Worm (Caenorhabditis elegans) whole organism, L3 larva: Measurements from ENCODE around the gene ver-4.
A peak's percentile ranks its signal among the peaks of the same experiment; 100 is the strongest.

ENCODE experiments used
- ZK546.5 ChIP-seq: sonication (generic microtip); optimal IDR thresholded peaks from 2 replicates; lab custom pipeline; 2017; ENCODE audit warnings: missing biosample characterization, missing genetic modification characterization
- aly-2 ChIP-seq: fragments of 150-350 bp; optimal IDR thresholded peaks from 2 replicates; lab custom pipeline; 2014; ENCODE audit warnings: missing biosample characterization, missing genetic modification characterization
- ama-1 ChIP-seq: fragments of 150-350 bp; optimal IDR thresholded peaks from 2 replicates; lab custom pipeline; 2018
- ceh-16 ChIP-seq: sonication (generic microtip); optimal IDR thresholded peaks from 2 replicates; lab custom pipeline; 2017; ENCODE audit warnings: missing biosample characterization, missing genetic modification characterization
- ceh-28 ChIP-seq: fragments of 150-350 bp; optimal IDR thresholded peaks from 2 replicates; lab custom pipeline; 2014; ENCODE audit warnings: missing biosample characterization, missing genetic modification reagents, missing genetic modification characterization
- ceh-82 ChIP-seq: fragments of 150-350 bp; optimal IDR thresholded peaks from 2 replicates; lab custom pipeline; 2014; ENCODE audit warnings: missing biosample characterization, missing genetic modification characterization
- ceh-9 ChIP-seq: sonication (generic microtip); optimal IDR thresholded peaks from 2 replicates; lab custom pipeline; 2018; ENCODE audit warnings: missing biosample characterization, missing genetic modification characterization
- daf-12 ChIP-seq: fragments of 150-350 bp; optimal IDR thresholded peaks from 2 replicates; lab custom pipeline; 2014; ENCODE audit warnings: missing biosample characterization, missing genetic modification reagents, missing genetic modification characterization
- elt-2 ChIP-seq: sonication (generic microtip); optimal IDR thresholded peaks from 2 replicates; lab custom pipeline; 2016; ENCODE audit warnings: missing genetic modification reagents, mild to moderate bottlenecking, missing genetic modification characterization, missing compliant biosample characterization
- elt-3 ChIP-seq, 3 experiments: fragments of 150-350 bp in 1 of 3; sonication (generic microtip) in 2 of 3; optimal IDR thresholded peaks; 2 replicates in 2 of 3; 4 replicates in 1 of 3; lab custom pipeline; 2014 to 2017; ENCODE audit warnings: missing biosample characterization in 3 of 3, missing genetic modification characterization in 3 of 3
- eor-1 ChIP-seq, 2 experiments: fragments of 150-350 bp; optimal IDR thresholded peaks; 2 replicates each; lab custom pipeline; 2014 to 2018; ENCODE audit warnings: missing biosample characterization in 2 of 2, missing genetic modification characterization in 2 of 2
- fkh-2 ChIP-seq: fragments of 150-350 bp; optimal IDR thresholded peaks from 2 replicates; lab custom pipeline; 2014; ENCODE audit warnings: missing biosample characterization, missing genetic modification reagents, missing genetic modification characterization
- fos-1 ChIP-seq: fragments of 150-350 bp; optimal IDR thresholded peaks from 2 replicates; lab custom pipeline; 2014; ENCODE audit warnings: missing biosample characterization, missing genetic modification characterization
- hmg-11 ChIP-seq: sonication (generic microtip); optimal IDR thresholded peaks from 2 replicates; lab custom pipeline; 2016; ENCODE audit warnings: missing genetic modification characterization, missing compliant biosample characterization
- jun-1 ChIP-seq: fragments of 150-350 bp; optimal IDR thresholded peaks from 2 replicates; lab custom pipeline; 2014; ENCODE audit warnings: missing biosample characterization, missing genetic modification reagents, missing genetic modification characterization
- lin-39 ChIP-seq: fragments of 150-350 bp; optimal IDR thresholded peaks from 2 replicates; lab custom pipeline; 2018; ENCODE audit warnings: missing biosample characterization, missing genetic modification reagents, missing genetic modification characterization
- lsy-12 ChIP-seq: sonication (generic microtip); optimal IDR thresholded peaks from 2 replicates; lab custom pipeline; 2016; ENCODE audit warnings: mild to moderate bottlenecking, missing genetic modification characterization, missing compliant biosample characterization
- nhr-11 ChIP-seq: fragments of 150-350 bp; optimal IDR thresholded peaks from 2 replicates; lab custom pipeline; 2014; ENCODE audit warnings: missing biosample characterization, missing genetic modification characterization
- nhr-12 ChIP-seq: fragments of 150-350 bp; optimal IDR thresholded peaks from 2 replicates; lab custom pipeline; 2014; ENCODE audit warnings: missing biosample characterization, missing genetic modification characterization
- nhr-23 ChIP-seq: fragments of 150-350 bp; optimal IDR thresholded peaks from 2 replicates; lab custom pipeline; 2014; ENCODE audit warnings: missing biosample characterization, missing genetic modification reagents, missing genetic modification characterization
- nhr-237 ChIP-seq: fragments of 150-350 bp; optimal IDR thresholded peaks from 2 replicates; lab custom pipeline; 2014; ENCODE audit warnings: missing biosample characterization, missing genetic modification characterization
- nhr-25 ChIP-seq: sonication (generic microtip); optimal IDR thresholded peaks from 2 replicates; lab custom pipeline; 2017; ENCODE audit warnings: missing biosample characterization, missing genetic modification characterization
- nhr-28 ChIP-seq: fragments of 150-350 bp; optimal IDR thresholded peaks from 2 replicates; lab custom pipeline; 2014; ENCODE audit warnings: missing biosample characterization, missing genetic modification characterization
- nhr-43 ChIP-seq: sonication (generic microtip); optimal IDR thresholded peaks from 2 replicates; lab custom pipeline; 2016; ENCODE audit warnings: mild to moderate bottlenecking, missing genetic modification characterization, missing compliant biosample characterization; ENCODE audit not compliant: poor library complexity, severe bottlenecking
- nhr-76 ChIP-seq: fragments of 150-350 bp; sonication (generic microtip); optimal IDR thresholded peaks from 5 replicates; lab custom pipeline; 2014; ENCODE audit warnings: missing biosample characterization, missing genetic modification characterization
- pha-4 ChIP-seq: fragments of 150-350 bp; optimal IDR thresholded peaks from 2 replicates; lab custom pipeline; 2014; ENCODE audit warnings: missing biosample characterization, missing genetic modification reagents, missing genetic modification characterization
- pqm-1 ChIP-seq: fragments of 150-350 bp; optimal IDR thresholded peaks from 2 replicates; lab custom pipeline; 2017; ENCODE audit warnings: missing biosample characterization, missing genetic modification characterization, inconsistent platforms
- sea-2 ChIP-seq: fragments of 150-350 bp; sonication (generic microtip); optimal IDR thresholded peaks from 4 replicates; lab custom pipeline; 2014; ENCODE audit warnings: missing biosample characterization, missing genetic modification reagents, missing genetic modification characterization
- skn-1 ChIP-seq: fragments of 150-350 bp; optimal IDR thresholded peaks from 2 replicates; lab custom pipeline; 2014; ENCODE audit warnings: missing biosample characterization, missing genetic modification characterization
- snpc-4 ChIP-seq: fragments of 150-350 bp; optimal IDR thresholded peaks from 2 replicates; lab custom pipeline; 2014; ENCODE audit warnings: missing biosample characterization, missing genetic modification characterization
- tbx-2 ChIP-seq: sonication (generic microtip); optimal IDR thresholded peaks from 2 replicates; lab custom pipeline; 2016; ENCODE audit warnings: mild to moderate bottlenecking, missing genetic modification characterization, missing compliant biosample characterization
- unc-39 ChIP-seq: sonication (generic microtip); optimal IDR thresholded peaks from 4 replicates; lab custom pipeline; 2017; ENCODE audit warnings: missing biosample characterization, missing genetic modification characterization
- ztf-11 ChIP-seq: fragments of 150-350 bp; optimal IDR thresholded peaks from 2 replicates; lab custom pipeline; 2014; ENCODE audit warnings: missing biosample characterization, missing genetic modification characterization
- ztf-4 ChIP-seq: fragments of 150-350 bp; optimal IDR thresholded peaks from 2 replicates; lab custom pipeline; 2014; ENCODE audit warnings: missing biosample characterization, missing genetic modification characterization

ver-4 gene

DNA sequence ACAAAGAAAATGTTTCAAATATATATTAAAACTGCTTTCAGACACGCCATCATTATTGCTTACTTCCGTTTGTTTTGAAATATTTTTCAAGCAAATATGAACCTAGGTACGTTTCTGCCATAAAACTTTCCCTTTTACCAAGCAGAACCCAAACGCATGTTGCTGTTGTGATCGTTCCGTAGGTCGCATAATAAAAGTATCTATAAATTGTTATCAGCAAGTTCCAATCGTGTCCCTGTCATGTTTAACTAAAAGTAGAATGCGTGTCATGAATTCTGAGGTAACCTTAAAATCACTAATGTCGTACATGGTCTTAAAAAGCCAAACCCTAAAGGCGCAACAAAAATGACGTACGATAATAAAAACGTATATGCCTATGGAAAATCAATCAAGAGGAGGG, 30.2 kb upstream of the ver-4 start:
- TF ChIP-seq ceh-28 (no peak), elt-2 (peak; percentile 63), ztf-4 (tag; lab: Kevin White, UChicago) (no peak), pqm-1 (tag; lab: Kevin White, UChicago) (peak; percentile 19)

DNA sequence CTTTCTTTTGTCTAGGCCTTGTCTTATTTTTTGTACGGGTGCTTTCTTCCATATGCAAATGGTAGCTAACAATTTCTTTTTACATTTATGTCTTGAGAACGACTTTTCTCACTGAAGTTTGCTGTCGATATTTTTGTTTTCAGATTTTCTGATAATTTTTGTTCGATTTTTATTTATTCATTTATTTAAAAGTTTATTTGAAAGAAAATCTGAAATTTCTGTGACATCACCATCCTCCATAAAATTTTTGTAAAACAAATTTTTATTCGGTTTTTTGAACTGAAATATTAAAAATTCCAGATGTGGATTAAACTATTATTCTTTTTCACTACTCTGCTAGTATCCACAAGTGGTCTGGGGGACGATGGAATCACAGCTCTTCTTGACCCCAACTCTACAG, 28.3 kb upstream of the ver-4 start, which contains the start of gene pbo-4:
Gene pbo-4, plus strand, starts transcription at position 301 of the 400 bp plus-strand sequence.
- TF ChIP-seq ceh-9 (tag; lab: Kevin White, UChicago) = no peak

DNA sequence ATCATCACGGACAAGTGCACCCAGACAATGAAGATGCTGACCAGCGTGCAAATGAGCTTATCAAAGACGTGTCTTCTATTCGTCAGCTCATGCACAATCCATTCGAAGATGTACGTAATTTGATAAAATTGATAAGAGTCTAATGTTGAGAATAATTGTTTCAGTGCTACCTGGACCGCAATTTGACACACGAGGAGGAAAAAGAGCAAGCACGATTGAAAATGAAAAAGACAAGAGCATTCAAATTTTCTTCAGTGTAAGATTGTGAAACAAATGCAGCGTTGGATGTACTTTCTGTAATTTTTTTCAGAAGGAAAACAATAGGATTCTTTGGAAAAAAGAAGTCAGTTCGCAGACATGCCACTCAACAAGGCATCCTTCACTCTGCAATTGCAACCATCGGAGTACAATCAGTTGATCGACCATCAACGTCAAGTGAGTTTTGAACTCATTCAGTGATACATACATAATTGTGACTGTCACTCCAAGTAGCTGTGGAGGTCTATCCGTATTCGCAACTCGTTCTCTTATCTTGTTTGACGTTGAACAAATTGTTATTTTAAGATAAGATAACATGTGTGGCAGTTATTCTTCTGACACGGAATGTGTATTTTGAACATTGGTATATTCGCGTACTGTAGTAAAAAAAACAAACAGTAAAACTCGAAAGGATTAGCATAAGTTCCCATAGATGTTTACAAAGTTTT, 25.0 kb upstream of the ver-4 start:
- TF ChIP-seq unc-39 (tag; lab: Kevin White, UChicago) = no peak
- TF ChIP-seq elt-2 = peak; percentile 45
- TF ChIP-seq skn-1 (tag; lab: Kevin White, UChicago) = no peak
- TF ChIP-seq pqm-1 (tag; lab: Kevin White, UChicago) = peak; percentile 32
- TF ChIP-seq snpc-4 (tag; lab: Kevin White, UChicago) = no peak
- no peak for TF ChIP-seq ZK546.5 (tag; lab: Kevin White, UChicago)
- no peak for TF ChIP-seq hmg-11
- TF ChIP-seq, all 47 proteins: peak for 2

DNA sequence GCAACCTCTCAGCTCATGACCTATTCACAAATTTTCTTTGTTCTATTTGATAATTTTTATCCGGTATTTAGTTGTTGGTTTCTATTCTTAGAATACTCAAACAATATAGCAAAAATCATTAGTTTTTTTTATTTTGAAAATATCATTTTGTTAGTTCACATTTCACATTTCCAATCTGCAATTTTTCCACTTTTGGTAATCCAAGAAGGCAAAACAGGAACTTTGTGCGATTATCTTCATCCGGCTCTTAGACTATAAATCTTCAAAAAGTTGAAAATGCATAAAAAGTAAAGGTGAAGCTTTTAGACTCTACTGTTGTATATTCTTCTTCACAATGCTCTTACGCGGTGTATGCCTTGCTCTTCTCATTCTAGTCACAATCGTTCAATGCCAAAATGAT, 23.7 kb upstream of the ver-4 start, which contains the start of gene nlp-19:
Gene nlp-19, plus strand, starts transcription at position 301 of the 400 bp plus-strand sequence.
- TF ChIP-seq nhr-23 (tag; lab: Kevin White, UChicago) = no peak
- no peak for TF ChIP-seq nhr-25
- TF ChIP-seq elt-2 = no peak
- TF ChIP-seq aly-2 (tag; lab: Kevin White, UChicago) = no peak
- TF ChIP-seq ama-1 (lab: Kevin White, UChicago) = no peak
- no peak for TF ChIP-seq jun-1
- no peak for TF ChIP-seq fos-1 (tag; lab: Kevin White, UChicago)
- TF ChIP-seq pha-4 (tag; lab: Kevin White, UChicago) = no peak
- TF ChIP-seq eor-1 (tag; optimal IDR thresholded peaks at IDR 0.05; lab: Kevin White, UChicago) = no peak
- no peak for TF ChIP-seq ceh-16
- no peak for TF ChIP-seq fkh-2 (tag; lab: Kevin White, UChicago)
- no peak for TF ChIP-seq pqm-1 (tag; lab: Kevin White, UChicago)
- TF ChIP-seq nhr-237 (tag; lab: Kevin White, UChicago) = no peak
- TF ChIP-seq sea-2 (GFP tag; lab: Kevin White, UChicago) = no peak
- TF ChIP-seq, all 47 proteins: peak for 0

DNA sequence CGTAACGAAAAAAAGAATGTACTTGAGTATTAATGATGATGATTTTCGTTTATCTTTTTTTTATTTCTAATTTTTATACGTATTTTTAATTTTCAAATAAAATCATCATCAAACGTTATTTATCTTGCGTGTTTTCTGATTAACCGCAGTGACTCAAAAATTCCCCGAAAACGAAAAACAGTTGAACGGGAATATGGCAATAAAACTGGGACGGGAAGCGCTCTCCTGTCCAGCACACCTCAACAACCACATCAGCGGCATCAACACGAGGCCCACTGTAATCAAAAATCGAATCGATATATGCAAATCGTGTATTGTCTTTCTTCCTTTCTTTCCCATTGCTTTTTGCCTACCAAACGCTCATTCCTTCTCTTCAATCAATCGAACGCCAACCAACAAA, 23.0 kb upstream of the ver-4 start, which contains the start of gene K09C8.2:
Gene K09C8.2, plus strand, starts transcription at position 301 of the 400 bp plus-strand sequence.
- TF ChIP-seq ceh-16 = no peak

DNA sequence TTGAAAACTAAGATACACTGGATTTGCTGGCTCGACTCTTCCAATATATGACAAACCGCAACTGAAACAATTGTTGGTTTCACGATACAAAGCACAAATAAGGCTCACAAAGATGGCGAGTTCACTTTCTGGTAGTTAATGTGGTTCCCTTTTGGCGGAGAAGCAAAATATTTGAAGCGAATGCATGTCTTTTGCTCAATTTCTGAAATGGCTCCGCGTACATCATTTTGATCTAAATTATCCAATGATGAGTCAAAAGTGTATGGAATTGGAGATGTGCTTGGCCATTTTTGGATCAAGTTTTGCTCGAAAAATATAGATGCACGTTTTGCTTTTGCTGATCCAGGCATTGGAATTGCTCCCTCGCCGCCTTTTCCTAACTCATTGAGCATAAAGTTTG, 20.4 kb upstream of the ver-4 start:
- TF ChIP-seq nhr-28 (tag; lab: Kevin White, UChicago) (no peak), eor-1 (tag; optimal IDR thresholded peaks at IDR 0.05; lab: Kevin White, UChicago) (no peak), nhr-12 (tag; lab: Kevin White, UChicago) (no peak), lin-39 (tag; lab: Kevin White, UChicago) (no peak), nhr-11 (tag; lab: Kevin White, UChicago) (no peak), skn-1 (tag; lab: Kevin White, UChicago) (no peak), ztf-11 (tag; lab: Kevin White, UChicago) (no peak), pqm-1 (tag; lab: Kevin White, UChicago) (no peak), daf-12 (tag; lab: Kevin White, UChicago) (no peak), ZK546.5 (tag; lab: Kevin White, UChicago) (no peak), fos-1 (tag; lab: Kevin White, UChicago) (no peak), tbx-2 (tag; lab: Kevin White, UChicago) (no peak)

DNA sequence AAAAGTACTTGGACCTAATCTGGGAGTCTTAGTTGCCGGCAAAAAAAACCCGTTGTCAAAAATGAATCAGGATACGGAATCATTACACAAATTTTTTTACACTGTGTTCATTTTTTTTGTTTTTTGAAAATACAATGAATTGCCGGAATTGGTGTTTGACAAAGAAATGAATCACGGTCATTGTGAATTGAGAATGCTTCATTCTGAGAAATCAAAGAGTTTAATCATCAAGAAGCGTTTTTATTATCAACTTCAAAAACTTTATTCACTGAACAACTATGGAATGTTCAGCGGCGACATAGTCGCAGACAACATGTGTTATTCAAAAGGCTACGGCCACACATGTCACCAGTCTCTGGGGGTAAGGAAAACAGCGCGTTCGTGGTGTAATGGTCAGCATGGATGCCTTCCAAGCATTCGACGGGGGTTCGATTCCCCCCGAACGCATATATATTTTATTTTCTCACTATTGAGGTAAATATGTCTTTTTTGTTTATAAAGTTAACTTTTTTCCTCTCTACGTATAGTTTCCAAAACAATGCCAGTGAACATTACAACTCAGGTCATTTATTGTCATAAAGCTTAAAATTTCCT, 18.6 kb upstream of the ver-4 start, which contains the start of gene nas-10:
Gene nas-10, minus strand, starts transcription at position 51 of the 594 bp plus-strand sequence.
- no peak for TF ChIP-seq nhr-76
- TF ChIP-seq nhr-43 (tag; lab: Kevin White, UChicago) = peak; percentile 88
- peak; percentile 17 for TF ChIP-seq hmg-11
- peak; percentile 65 for TF ChIP-seq lsy-12 (tag; lab: Kevin White, UChicago)
- TF ChIP-seq ama-1 (lab: Kevin White, UChicago) = no peak
- TF ChIP-seq skn-1 (tag; lab: Kevin White, UChicago) = peak; percentile 11
- peak; percentile 18 for TF ChIP-seq nhr-25
- peak; percentile 63 for TF ChIP-seq tbx-2 (tag; lab: Kevin White, UChicago)
- TF ChIP-seq elt-2 = peak; percentile 51
- TF ChIP-seq lin-39 (tag; lab: Kevin White, UChicago) = peak; percentile 53
- TF ChIP-seq unc-39 (tag; lab: Kevin White, UChicago) = no peak
- peak; percentile 31 for TF ChIP-seq pqm-1 (tag; lab: Kevin White, UChicago)
- peak; percentile 18 for TF ChIP-seq jun-1
- TF ChIP-seq elt-3 (tag; optimal IDR thresholded peaks at IDR 0.05; lab: Kevin White, UChicago) = peak in 1 of 3 experiments; percentile 12
- peak; percentile 61 for TF ChIP-seq ceh-82
- no peak for TF ChIP-seq daf-12 (tag; lab: Kevin White, UChicago)
- TF ChIP-seq ztf-4 (tag; lab: Kevin White, UChicago) = peak; percentile 46
